Worm (Caenorhabditis elegans): Measurements from ENCODE around the gene C54G10.1.

The C54G10.1 gene

DNA sequence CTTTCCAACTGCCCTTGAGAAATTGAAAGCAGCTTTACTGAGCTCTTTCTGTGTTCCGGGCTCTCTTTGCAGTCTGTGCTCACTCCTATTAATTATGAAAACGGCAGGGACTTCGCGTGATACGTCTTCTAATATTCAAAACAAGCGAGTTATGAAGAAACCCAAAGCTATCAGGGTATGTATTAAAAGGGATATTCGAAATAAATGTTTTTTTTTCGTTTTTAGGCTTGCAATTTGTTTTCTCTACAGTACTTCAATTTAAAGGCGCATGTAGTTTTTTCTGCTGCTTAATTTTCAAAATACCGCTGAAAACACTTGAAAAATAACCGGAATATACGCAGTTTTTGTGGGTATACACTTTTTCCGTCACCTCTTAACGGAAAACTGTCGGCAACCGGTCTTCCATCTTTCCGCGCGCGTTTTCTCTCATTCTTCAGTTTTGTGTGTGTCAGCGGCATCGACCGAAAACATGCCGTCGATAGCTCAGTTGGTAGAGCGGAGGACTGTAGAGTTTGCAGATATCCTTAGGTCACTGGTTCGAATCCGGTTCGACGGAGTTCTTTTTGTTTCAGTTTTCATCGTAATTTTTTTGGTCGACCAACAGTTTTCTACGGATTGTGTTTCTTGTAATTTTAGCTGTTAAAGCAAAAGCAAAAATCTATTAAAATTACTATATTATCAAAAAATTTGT is 48.3 kb downstream of the C54G10.1 start, which contains the start of gene gasr-8:
gasr-8 (plus strand) TSS at position 51 of the 691 bp plus-strand sequence.
- TF ChIP-seq pha-4 (tag; optimal IDR thresholded peaks at IDR 0.05), result peak; percentile 18
- TF ChIP-seq nfya-1 (tag; optimal IDR thresholded peaks at IDR 0.05; ENCODE audit: insufficient read depth), result peak; percentile 22
- no peak for TF ChIP-seq ama-1 (optimal IDR thresholded peaks at IDR 0.05)
- no peak for TF ChIP-seq nhr-12 (tag; optimal IDR thresholded peaks at IDR 0.05)
